Fruit fly (Drosophila melanogaster) whole organism, embryonic: Measurements from ENCODE around the gene Rbp6.
A peak's percentile ranks its signal among the peaks of the same experiment; 100 is the strongest.

Source experiments
- Aef1 ChIP-seq: fragments of 200-800 bp; sonication (Bioruptor generic); IDR thresholded peaks from 3 replicates; pipeline ENCODE4 v1.3.6; 2022; ENCODE audit warnings: missing biosample characterization, missing genetic modification characterization
- Awh ChIP-seq: fragments of 200-800 bp; sonication (Bioruptor generic); IDR thresholded peaks from 2 replicates; pipeline ENCODE4, ENCODE4 v1.3.6; 2022; ENCODE audit warnings: missing biosample characterization, missing genetic modification characterization
- CG11723 ChIP-seq: fragments of 200-800 bp; sonication (Bioruptor generic); optimal IDR thresholded peaks from 2 replicates; lab custom pipeline; 2017; ENCODE audit warnings: missing biosample characterization, mild to moderate bottlenecking, missing genetic modification characterization
- CG12236 ChIP-seq: fragments of 200-800 bp; sonication (Bioruptor generic); optimal IDR thresholded peaks from 2 replicates; lab custom pipeline; 2016; ENCODE audit warnings: missing biosample characterization, missing genetic modification characterization
- CG13775 ChIP-seq: fragments of 200-800 bp; sonication (Bioruptor generic); optimal IDR thresholded peaks from 3 replicates; lab custom pipeline; 2017; ENCODE audit warnings: missing biosample characterization, mild to moderate bottlenecking, missing genetic modification characterization
- CG1603 ChIP-seq: fragments of 200-800 bp; sonication (Bioruptor generic); optimal IDR thresholded peaks from 2 replicates; lab custom pipeline; 2019; ENCODE audit warnings: missing biosample characterization, mild to moderate bottlenecking, missing genetic modification characterization, moderate library complexity
- CG16779 ChIP-seq: fragments of 200-800 bp; sonication (Bioruptor generic); IDR thresholded peaks from 2 replicates; pipeline ENCODE4 v1.3.6; 2022; ENCODE audit warnings: missing biosample characterization, missing genetic modification characterization
- CG17359 ChIP-seq: fragments of 200-800 bp; sonication (Bioruptor generic); optimal IDR thresholded peaks from 3 replicates; lab custom pipeline; 2018; ENCODE audit warnings: missing biosample characterization, mild to moderate bottlenecking, missing genetic modification characterization, moderate library complexity
- CG1832 ChIP-seq: fragments of 200-800 bp; sonication (Bioruptor generic); optimal IDR thresholded peaks from 2 replicates; lab custom pipeline; 2017; ENCODE audit warnings: missing biosample characterization, mild to moderate bottlenecking, missing genetic modification characterization, inconsistent platforms
- CG2120 ChIP-seq: fragments of 200-800 bp; sonication (Bioruptor generic); optimal IDR thresholded peaks from 3 replicates; lab custom pipeline; 2016; ENCODE audit warnings: missing biosample characterization, missing genetic modification characterization
- CG30403 ChIP-seq: fragments of 200-800 bp; sonication (Bioruptor generic); optimal IDR thresholded peaks from 3 replicates; lab custom pipeline; 2016; ENCODE audit warnings: missing biosample characterization, missing genetic modification characterization
- CG42726 ChIP-seq: fragments of 200-800 bp; sonication (Bioruptor generic); IDR thresholded peaks from 2 replicates; pipeline ENCODE4 v1.3.6; 2022; ENCODE audit warnings: missing biosample characterization, missing genetic modification characterization; ENCODE audit not compliant: partially characterized antibody
- CG4360 ChIP-seq: fragments of 200-800 bp; sonication (Bioruptor generic); IDR thresholded peaks from 2 replicates; pipeline ENCODE4 v1.3.6; 2022; ENCODE audit warnings: missing biosample characterization, missing genetic modification characterization
- CG6791 ChIP-seq: fragments of 200-800 bp; sonication (Bioruptor generic); IDR thresholded peaks from 3 replicates; pipeline ENCODE4 v1.3.6; 2022; ENCODE audit warnings: missing biosample characterization, missing genetic modification characterization; ENCODE audit not compliant: partially characterized antibody
- CG6854 ChIP-seq: fragments of 200-800 bp; sonication (Bioruptor generic); optimal IDR thresholded peaks from 3 replicates; lab custom pipeline; 2017; ENCODE audit warnings: missing biosample characterization, mild to moderate bottlenecking, missing genetic modification characterization
- CG7556 ChIP-seq: fragments of 200-800 bp; sonication (Bioruptor generic); optimal IDR thresholded peaks from 2 replicates; lab custom pipeline; 2017; ENCODE audit warnings: missing biosample characterization, mild to moderate bottlenecking, missing genetic modification characterization
- CG8290 ChIP-seq, 3 experiments: fragments of 200-800 bp; sonication (Bioruptor generic); optimal IDR thresholded peaks; 2 replicates each; lab custom pipeline; 2016 to 2019; ENCODE audit warnings: missing biosample characterization in 3 of 3, missing genetic modification characterization in 3 of 3, mild to moderate bottlenecking in 2 of 3, moderate library complexity in 1 of 3
- CG8478 ChIP-seq: fragments of >200 bp; optimal IDR thresholded peaks from 2 replicates; lab custom pipeline; 2018
- Ets97D ChIP-seq: fragments of 200-800 bp; sonication (Bioruptor generic); optimal IDR thresholded peaks from 3 replicates; lab custom pipeline; 2016; ENCODE audit warnings: missing biosample characterization, missing genetic modification characterization
- Fer2 ChIP-seq: fragments of 200-800 bp; sonication (Bioruptor generic); optimal IDR thresholded peaks from 2 replicates; lab custom pipeline; 2018; ENCODE audit warnings: missing biosample characterization, mild to moderate bottlenecking, missing genetic modification characterization, moderate library complexity
- Gug ChIP-seq: fragments of 200-800 bp; sonication (Bioruptor generic); IDR thresholded peaks from 4 replicates; pipeline ENCODE4 v1.3.6; 2022; ENCODE audit warnings: missing biosample characterization, missing genetic modification characterization
- HHEX ChIP-seq: fragments of 200-800 bp; sonication (Bioruptor generic); optimal IDR thresholded peaks from 3 replicates; lab custom pipeline; 2017; ENCODE audit warnings: missing biosample characterization, mild to moderate bottlenecking, missing genetic modification characterization, missing genetic modification reagents
- HmgZ ChIP-seq: fragments of 200-800 bp; sonication (Bioruptor generic); optimal IDR thresholded peaks from 2 replicates; lab custom pipeline; 2018; ENCODE audit warnings: missing biosample characterization, mild to moderate bottlenecking, missing genetic modification characterization
- Hr3 ChIP-seq: fragments of 200-800 bp; sonication (Bioruptor generic); optimal IDR thresholded peaks from 3 replicates; lab custom pipeline; 2016; ENCODE audit warnings: missing biosample characterization, missing genetic modification characterization
- Hr39 ChIP-seq: fragments of >200 bp; optimal IDR thresholded peaks from 2 replicates; lab custom pipeline; 2017
- Opbp ChIP-seq: fragments of 200-800 bp; sonication (Bioruptor generic); IDR thresholded peaks from 3 replicates; pipeline ENCODE4 v1.3.6; 2022; ENCODE audit warnings: missing biosample characterization, missing genetic modification characterization; ENCODE audit not compliant: partially characterized antibody
- Scr ChIP-seq: fragments of 200-800 bp; sonication (Bioruptor generic); IDR thresholded peaks from 2 replicates; pipeline ENCODE4 v1.3.6; 2022; ENCODE audit warnings: missing biosample characterization, missing genetic modification characterization; ENCODE audit not compliant: partially characterized antibody
- Sry-δ ChIP-seq: fragments of 200-800 bp; sonication (Bioruptor generic); optimal IDR thresholded peaks from 2 replicates; lab custom pipeline; 2016; ENCODE audit warnings: missing biosample characterization, missing genetic modification characterization
- Stat92E ChIP-seq, 3 experiments: fragments of >200 bp in 2 of 3; fragments of 200-800 bp in 1 of 3; sonication (Bioruptor generic) in 1 of 3; optimal IDR thresholded peaks; 2 replicates each; lab custom pipeline; 2017 to 2019; ENCODE audit warnings: missing biosample characterization in 3 of 3, missing genetic modification characterization in 3 of 3, mild to moderate bottlenecking in 1 of 3, moderate library complexity in 1 of 3
- ab ChIP-seq: fragments of 200-800 bp; sonication (Bioruptor generic); optimal IDR thresholded peaks from 2 replicates; lab custom pipeline; 2016; ENCODE audit warnings: missing biosample characterization, missing genetic modification characterization
- al ChIP-seq: fragments of 200-800 bp; sonication (Bioruptor generic); IDR thresholded peaks from 2 replicates; pipeline ENCODE4 v1.3.6; 2022; ENCODE audit warnings: missing biosample characterization, missing genetic modification characterization
- aop ChIP-seq: fragments of 200-800 bp; sonication (Bioruptor generic); IDR thresholded peaks from 2 replicates; pipeline ENCODE4 v1.3.6; 2022; ENCODE audit warnings: missing biosample characterization, missing genetic modification characterization
- ash1 ChIP-seq: fragments of 200-800 bp; sonication (Bioruptor generic); optimal IDR thresholded peaks from 2 replicates; lab custom pipeline; 2018; ENCODE audit warnings: missing biosample characterization, mild to moderate bottlenecking, missing genetic modification characterization
- az2 ChIP-seq: fragments of 200-800 bp; sonication (Bioruptor generic); optimal IDR thresholded peaks from 3 replicates; lab custom pipeline; 2016; ENCODE audit warnings: missing biosample characterization, missing genetic modification characterization
- br ChIP-seq: fragments of >200 bp; optimal IDR thresholded peaks from 2 replicates; lab custom pipeline; 2017
- dan ChIP-seq: fragments of 200-800 bp; sonication (Bioruptor generic); IDR thresholded peaks from 2 replicates; pipeline ENCODE4 v1.3.6; 2022; ENCODE audit warnings: missing biosample characterization, missing genetic modification characterization
- dmrt11E ChIP-seq: fragments of 200-800 bp; sonication (Bioruptor generic); optimal IDR thresholded peaks from 3 replicates; lab custom pipeline; 2018; ENCODE audit warnings: missing biosample characterization, mild to moderate bottlenecking, missing genetic modification characterization, moderate library complexity
- dpn ChIP-seq, 2 experiments: fragments of 200-800 bp; sonication (Bioruptor generic); optimal IDR thresholded peaks; 3 replicates each; lab custom pipeline; 2016; ENCODE audit warnings: missing biosample characterization in 2 of 2, missing genetic modification characterization in 2 of 2
- gsb-n ChIP-seq: fragments of 200-800 bp; sonication (Bioruptor generic); optimal IDR thresholded peaks from 3 replicates; lab custom pipeline; 2018; ENCODE audit warnings: missing biosample characterization, mild to moderate bottlenecking, missing genetic modification characterization
- knrl ChIP-seq: fragments of 200-800 bp; sonication (Bioruptor generic); IDR thresholded peaks from 3 replicates; pipeline ENCODE4 v1.3.6; 2022; ENCODE audit warnings: missing biosample characterization, missing genetic modification characterization; ENCODE audit not compliant: partially characterized antibody
- pb ChIP-seq: fragments of 200-800 bp; sonication (Bioruptor generic); optimal IDR thresholded peaks from 3 replicates; lab custom pipeline; 2016; ENCODE audit warnings: missing biosample characterization, missing genetic modification characterization
- prd ChIP-seq, 3 experiments: fragments of >200 bp in 2 of 3; fragments of 200-800 bp in 1 of 3; sonication (Bioruptor generic) in 1 of 3; optimal IDR thresholded peaks in 2 of 3; IDR thresholded peaks in 1 of 3; 2 replicates in 2 of 3; 3 replicates in 1 of 3; pipeline versions ENCODE4 v1.3.6 to Lab custom; 2017 to 2022; ENCODE audit warnings: missing biosample characterization in 1 of 3, missing genetic modification characterization in 1 of 3
- repo ChIP-seq: fragments of 200-800 bp; sonication (Bioruptor generic); optimal IDR thresholded peaks from 2 replicates; lab custom pipeline; 2016; ENCODE audit warnings: missing biosample characterization, missing genetic modification characterization
- row ChIP-seq: fragments of 200-800 bp; sonication (Bioruptor generic); IDR thresholded peaks from 3 replicates; pipeline ENCODE4 v1.3.6; 2022; ENCODE audit warnings: missing biosample characterization, missing genetic modification characterization
- run ChIP-seq: fragments of 200-800 bp; sonication (Bioruptor generic); optimal IDR thresholded peaks from 3 replicates; lab custom pipeline; 2018; ENCODE audit warnings: missing biosample characterization, mild to moderate bottlenecking, missing genetic modification characterization
- tll ChIP-seq, 2 experiments: fragments of 200-800 bp in 1 of 2; fragments of >200 bp in 1 of 2; sonication (Bioruptor generic) in 1 of 2; optimal IDR thresholded peaks; 2 replicates each; lab custom pipeline; 2017 to 2019; ENCODE audit warnings: missing biosample characterization in 2 of 2, missing genetic modification characterization in 2 of 2, mild to moderate bottlenecking in 1 of 2, moderate library complexity in 1 of 2
- tna ChIP-seq: fragments of 200-800 bp; sonication (Bioruptor generic); IDR thresholded peaks from 2 replicates; pipeline ENCODE4 v1.3.6; 2022; ENCODE audit warnings: missing biosample characterization, missing genetic modification characterization; ENCODE audit not compliant: partially characterized antibody
- usp ChIP-seq: fragments of >200 bp; optimal IDR thresholded peaks from 2 replicates; lab custom pipeline; 2017; ENCODE audit warnings: missing biosample characterization, missing genetic modification characterization
- z ChIP-seq: fragments of 200-800 bp; sonication (Bioruptor generic); IDR thresholded peaks from 3 replicates; pipeline ENCODE4 v1.3.6; 2022; ENCODE audit warnings: missing biosample characterization, missing genetic modification characterization
- zen ChIP-seq: fragments of 200-800 bp; sonication (Bioruptor generic); optimal IDR thresholded peaks from 3 replicates; lab custom pipeline; 2018; ENCODE audit warnings: missing biosample characterization, mild to moderate bottlenecking, missing genetic modification characterization, moderate library complexity

Gene Rbp6

dm6 chr3L:17011351-17012016 lies 226.5 kb downstream of the Rbp6 start (continued):
- TF ChIP-seq Sry-δ (GFP tag; lab: Kevin White, UChicago) = no peak
- TF ChIP-seq al (GFP tag; lab: Robert Waterston, UW) = no peak
- TF ChIP-seq repo (GFP tag; lab: Kevin White, UChicago) = no peak
- no peak for TF ChIP-seq ab
- TF ChIP-seq tna (GFP tag; lab: Robert Waterston, UW) = no peak
- TF ChIP-seq CG6791 = no peak
- no peak for TF ChIP-seq CG30403 (GFP tag; lab: Kevin White, UChicago)
- TF ChIP-seq CG16779 = no peak
- TF ChIP-seq dmrt11E (tag; lab: Kevin White, UChicago) = no peak
- TF ChIP-seq Opbp (GFP tag; lab: Robert Waterston, UW) = no peak
- TF ChIP-seq gsb-n (tag; lab: Kevin White, UChicago) = no peak
- no peak for TF ChIP-seq prd (optimal IDR thresholded peaks at IDR 0.05; lab: Kevin White, UChicago)
- TF ChIP-seq prd (GFP tag; IDR thresholded peaks at IDR 0.05; lab: Robert Waterston, UW) = no peak
- no peak for TF ChIP-seq Ets97D (GFP tag; lab: Kevin White, UChicago)
- TF ChIP-seq CG42726 (GFP tag; lab: Robert Waterston, UW) = no peak
- TF ChIP-seq dan (GFP tag; lab: Robert Waterston, UW) = no peak
- peak; percentile 65 for TF ChIP-seq CG1832 (GFP tag; lab: Kevin White, UChicago)
- TF ChIP-seq tll (GFP tag; optimal IDR thresholded peaks at IDR 0.05; lab: Kevin White, UChicago) = no peak
- TF ChIP-seq CG1603 (tag; lab: Kevin White, UChicago) = no peak
- TF ChIP-seq HHEX (GFP tag; lab: Kevin White, UChicago) = no peak
- no peak for TF ChIP-seq zen
- TF ChIP-seq row (GFP tag; lab: Robert Waterston, UW) = 0 out of 3 replicates have a peak, but pooled peaks have one; percentile 12
- 0 out of 3 replicates have a peak, but pooled peaks have one; percentile 35 for TF ChIP-seq z
- TF ChIP-seq br = no peak
- TF ChIP-seq Aef1 = 0 out of 3 replicates have a peak, but pooled peaks have one; percentile 9
- no peak for TF ChIP-seq aop
- no peak for TF ChIP-seq CG12236 (GFP tag; lab: Kevin White, UChicago)
- no peak for TF ChIP-seq HmgZ (tag; lab: Kevin White, UChicago)
- no peak for TF ChIP-seq CG2120 (GFP tag; lab: Kevin White, UChicago)
- TF ChIP-seq CG7556 = no peak
- TF ChIP-seq CG11723 (GFP tag; lab: Kevin White, UChicago) = no peak
- no peak for TF ChIP-seq Fer2 (tag; lab: Kevin White, UChicago)
- TF ChIP-seq ash1 (GFP tag; lab: Kevin White, UChicago) = no peak
- peak; percentile 30 for TF ChIP-seq CG8478 (lab: Kevin White, UChicago)
- no peak for TF ChIP-seq usp
- TF ChIP-seq Hr3 (GFP tag; lab: Kevin White, UChicago) = no peak
- TF ChIP-seq az2 (GFP tag; lab: Kevin White, UChicago) = no peak
- no peak for TF ChIP-seq Gug (GFP tag; lab: Robert Waterston, UW)
- no peak for TF ChIP-seq Stat92E (GFP tag; optimal IDR thresholded peaks at IDR 0.05; lab: Kevin White, UChicago)
- no peak for TF ChIP-seq pb
- TF ChIP-seq dpn (GFP tag; optimal IDR thresholded peaks at IDR 0.05; lab: Kevin White, UChicago) = no peak
- no peak for TF ChIP-seq Scr
- TF ChIP-seq knrl = no peak
- no peak for TF ChIP-seq run (tag; lab: Kevin White, UChicago)
- no peak for TF ChIP-seq CG13775
- no peak for TF ChIP-seq CG8290 (GFP tag; optimal IDR thresholded peaks at IDR 0.05; lab: Kevin White, UChicago)
- TF ChIP-seq CG8290 (tag; optimal IDR thresholded peaks at IDR 0.05; lab: Kevin White, UChicago) = no peak
- TF ChIP-seq CG6854 (GFP tag; lab: Kevin White, UChicago) = no peak
- no peak for TF ChIP-seq Hr39 (lab: Kevin White, UChicago)
- TF ChIP-seq CG4360 (GFP tag; lab: Robert Waterston, UW) = peak; percentile 90
- TF ChIP-seq Awh (GFP tag; lab: Robert Waterston, UW) = no peak
- no peak for TF ChIP-seq CG17359 (tag; lab: Kevin White, UChicago)
